Worm (Caenorhabditis elegans) whole organism, L1 larva: ENCODE results near the gene T02H6.10.

Experiments used
- ama-1 ChIP-seq: fragments of 150-350 bp; optimal IDR thresholded peaks from 2 replicates; lab custom pipeline; 2014
- blmp-1 ChIP-seq: fragments of 150-350 bp; optimal IDR thresholded peaks from 2 replicates; lab custom pipeline; 2014; ENCODE audit warnings: missing biosample characterization, missing genetic modification characterization
- isw-1 ChIP-seq: fragments of 200-800 bp; sonication (Bioruptor generic); IDR thresholded peaks from 2 replicates; pipeline ENCODE4 v1.3.6; 2022; ENCODE audit warnings: missing genetic modification characterization, missing compliant biosample characterization
- mdl-1 ChIP-seq, 2 experiments: fragments of 150-350 bp; optimal IDR thresholded peaks; 2 replicates each; lab custom pipeline; 2014 to 2017; ENCODE audit warnings: missing biosample characterization in 2 of 2, missing genetic modification characterization in 2 of 2, inconsistent platforms in 1 of 2
- vab-15 ChIP-seq: sonication (generic microtip); optimal IDR thresholded peaks from 2 replicates; lab custom pipeline; 2017; ENCODE audit warnings: missing genotype, mild to moderate bottlenecking, missing genetic modification characterization, missing compliant biosample characterization
- xbp-1 ChIP-seq: sonication (generic microtip); optimal IDR thresholded peaks from 2 replicates; lab custom pipeline; 2016; ENCODE audit warnings: missing genetic modification characterization, missing compliant biosample characterization
- zag-1 ChIP-seq: fragments of 150-350 bp; optimal IDR thresholded peaks from 2 replicates; lab custom pipeline; 2014; ENCODE audit warnings: missing biosample characterization, missing genetic modification characterization
- ztf-11 ChIP-seq, 2 experiments: sonication (generic microtip); optimal IDR thresholded peaks; 2 replicates each; lab custom pipeline; 2016 to 2017; ENCODE audit warnings: missing genetic modification characterization in 2 of 2, missing biosample characterization in 1 of 2, missing compliant biosample characterization in 1 of 2

ce11 chrII:661696-662095, 18.8 kb downstream of the T02H6.10 start, which contains the start of gene sri-45:
- TF ChIP-seq blmp-1 (tag; lab: Kevin White, UChicago) (no peak), xbp-1 (no peak), isw-1 (GFP tag; lab: Robert Waterston, UW) (no peak), vab-15 (tag; lab: Kevin White, UChicago) (no peak), ztf-11 (tag; optimal IDR thresholded peaks at IDR 0.05; lab: Kevin White, UChicago) (no peak), ama-1 (no peak), mdl-1 (tag; optimal IDR thresholded peaks at IDR 0.05; lab: Kevin White, UChicago) (no peak), zag-1 (tag; lab: Kevin White, UChicago) (no peak)
